Worm (Caenorhabditis elegans): Measurements from ENCODE around the gene ttr-8.

ce11 chrIII:7533012-7533411, 32.1 kb downstream of the ttr-8 start:
- no peak for TF ChIP-seq tab-1 (GFP tag; IDR thresholded peaks at IDR 0.05)
- no peak for TF ChIP-seq flt-1 (GFP tag; IDR thresholded peaks at IDR 0.05)
- TF ChIP-seq ztf-23 (GFP tag; IDR thresholded peaks at IDR 0.05) = no peak
- TF ChIP-seq T22C8.4 (GFP tag; IDR thresholded peaks at IDR 0.05) = no peak
- TF ChIP-seq ztf-29 (GFP tag; IDR thresholded peaks at IDR 0.05) = no peak
- TF ChIP-seq ref-1 (GFP tag; conservative IDR thresholded peaks at IDR 0.05) = no peak
- TF ChIP-seq med-1 (GFP tag; optimal IDR thresholded peaks at IDR 0.05; ENCODE audit: insufficient read depth) = no peak
